Worm (Caenorhabditis elegans): ENCODE data around the gene unc-130.

The unc-130 gene

ce11 chrII:11281666-11282065 lies at the start of gene unc-130:
unc-130 (plus strand) TSS chrII:11281966.
- TF ChIP-seq dao-5 (tag; optimal IDR thresholded peaks at IDR 0.05) (no peak), him-1 (tag; optimal IDR thresholded peaks at IDR 0.05) (no peak), W03F9.2 (tag; optimal IDR thresholded peaks at IDR 0.05) (no peak)

- TF ChIP-seq him-1 (tag; optimal IDR thresholded peaks at IDR 0.05) (no peak), dao-5 (tag; optimal IDR thresholded peaks at IDR 0.05) (no peak), W03F9.2 (tag; optimal IDR thresholded peaks at IDR 0.05) (no peak)
Measured at ce11 chrII:11234751-11235150, 47.0 kb upstream of the unc-130 start, which contains the start of gene cox-15. cox-15 (minus strand) TSS chrII:11234952.

ce11 chrII:11236274-11236673 lies 45.5 kb upstream of the unc-130 start, which contains the start of gene cchl-1:
cchl-1 (minus strand) TSS chrII:11236387.
- TF ChIP-seq dao-5 (tag; optimal IDR thresholded peaks at IDR 0.05) (no peak), him-1 (tag; optimal IDR thresholded peaks at IDR 0.05) (no peak), W03F9.2 (tag; optimal IDR thresholded peaks at IDR 0.05) (no peak)

ce11 chrII:11237099-11237498 lies 44.7 kb upstream of the unc-130 start, which contains the start of gene fndc-1:
fndc-1 (minus strand) TSS chrII:11237325.
- TF ChIP-seq him-1 (tag; optimal IDR thresholded peaks at IDR 0.05), result no peak
- TF ChIP-seq W03F9.2 (tag; optimal IDR thresholded peaks at IDR 0.05), result no peak
- no peak for TF ChIP-seq dao-5 (tag; optimal IDR thresholded peaks at IDR 0.05)

- TF ChIP-seq dao-5 (tag; optimal IDR thresholded peaks at IDR 0.05) (no peak), W03F9.2 (tag; optimal IDR thresholded peaks at IDR 0.05) (peak; percentile 95)
Measured at ce11 chrII:11238869-11239647, 42.7 kb upstream of the unc-130 start, which contains the start of the genes rpn-9 and T06D8.9. rpn-9 (minus strand) TSS chrII:11238919. T06D8.9 (plus strand) TSS chrII:11239597.

ce11 chrII:11240214-11240613 lies 41.6 kb upstream of the unc-130 start:
- TF ChIP-seq him-1 (tag; optimal IDR thresholded peaks at IDR 0.05), result no peak

DNA sequence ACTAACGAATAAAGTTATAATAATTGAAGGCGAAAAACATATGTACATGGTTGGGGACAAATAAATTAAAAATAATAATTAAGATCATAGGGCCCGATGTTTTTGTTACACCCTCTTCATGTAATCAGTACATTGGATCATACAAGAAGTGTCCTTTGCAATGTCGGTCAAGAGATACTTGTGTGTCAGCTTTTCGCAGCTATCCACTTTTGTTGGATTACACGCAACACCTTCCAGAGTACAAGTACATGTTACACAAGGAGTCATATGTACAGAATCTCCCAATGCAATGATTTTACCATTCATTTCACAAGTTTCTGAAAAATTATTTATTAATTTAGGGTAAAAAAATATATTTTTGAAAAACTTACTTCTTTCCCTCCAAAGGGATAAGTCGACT lies 40.8 kb upstream of the unc-130 start:
- TF ChIP-seq W03F9.2 (tag; optimal IDR thresholded peaks at IDR 0.05) (no peak), him-1 (tag; optimal IDR thresholded peaks at IDR 0.05) (no peak), dao-5 (tag; optimal IDR thresholded peaks at IDR 0.05) (no peak)

DNA sequence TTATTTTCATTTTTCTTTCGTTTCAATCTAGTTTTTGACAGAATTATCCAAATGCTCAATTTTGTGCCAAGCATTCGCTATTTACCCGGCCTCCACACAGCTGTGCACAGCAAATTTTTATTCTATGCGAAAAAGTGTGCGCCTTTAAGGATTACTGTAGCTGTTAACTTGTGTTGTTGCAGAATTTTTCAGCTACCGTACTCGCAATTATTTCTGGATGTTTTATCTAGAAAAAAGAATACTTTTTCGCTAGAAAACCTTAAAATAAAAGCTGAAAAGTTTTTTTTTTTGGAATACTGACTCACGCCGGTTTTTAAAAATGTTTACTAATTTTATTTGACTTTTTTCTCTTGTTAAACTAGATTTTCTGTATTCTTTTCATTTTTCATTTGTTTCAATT lies 40.3 kb upstream of the unc-130 start:
- TF ChIP-seq him-1 (tag; optimal IDR thresholded peaks at IDR 0.05) (no peak), dao-5 (tag; optimal IDR thresholded peaks at IDR 0.05) (no peak), W03F9.2 (tag; optimal IDR thresholded peaks at IDR 0.05) (no peak)

ce11 chrII:11242918-11243317 lies 38.8 kb upstream of the unc-130 start:
- TF ChIP-seq dao-5 (tag; optimal IDR thresholded peaks at IDR 0.05) (no peak), W03F9.2 (tag; optimal IDR thresholded peaks at IDR 0.05) (no peak), him-1 (tag; optimal IDR thresholded peaks at IDR 0.05) (no peak)

DNA sequence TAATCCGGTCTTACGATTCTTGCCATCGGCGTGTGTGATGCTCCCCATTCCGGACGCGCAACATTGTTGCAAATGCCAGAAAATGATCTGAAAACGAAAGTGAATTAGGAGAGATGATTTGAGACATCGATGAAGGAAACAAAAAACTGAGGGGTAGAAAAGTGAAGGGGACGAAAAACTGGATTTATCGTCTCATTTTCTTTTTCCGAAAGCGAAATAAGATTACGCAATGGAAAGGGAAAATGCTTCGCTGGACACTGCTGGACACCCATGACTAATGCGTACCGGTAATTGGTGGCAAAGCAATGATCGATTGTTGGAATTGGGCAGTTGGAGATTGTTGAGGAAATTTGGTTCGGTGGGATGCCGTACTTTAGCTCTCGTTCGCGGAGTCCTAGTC lies 35.3 kb upstream of the unc-130 start:
- no peak for TF ChIP-seq him-1 (tag; optimal IDR thresholded peaks at IDR 0.05)
- no peak for TF ChIP-seq W03F9.2 (tag; optimal IDR thresholded peaks at IDR 0.05)
- no peak for TF ChIP-seq dao-5 (tag; optimal IDR thresholded peaks at IDR 0.05)

DNA sequence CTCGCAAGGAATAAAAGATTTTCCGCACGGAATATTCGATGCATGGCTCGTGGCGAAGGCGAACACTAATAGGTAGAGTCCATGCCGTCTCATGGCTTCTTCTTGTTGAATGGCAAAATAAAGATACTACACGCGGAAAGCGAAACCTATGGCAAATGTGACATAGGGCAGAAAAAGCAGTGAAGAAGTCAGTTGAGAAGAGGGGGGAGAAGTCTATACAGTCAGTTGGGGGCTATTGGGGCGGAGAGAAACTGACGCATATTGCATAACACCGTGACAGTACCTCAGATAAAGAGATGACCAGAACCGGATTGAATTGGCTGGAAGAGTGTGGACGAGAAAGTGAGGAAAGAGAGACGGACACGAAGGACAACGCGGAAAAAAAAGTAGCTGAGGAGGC lies 34.4 kb upstream of the unc-130 start, which contains the start of gene T06D8.10:
TSS of gene T06D8.10 (minus strand) at position 101 of the 400 bp plus-strand sequence.
- no peak for TF ChIP-seq dao-5 (tag; optimal IDR thresholded peaks at IDR 0.05)
- TF ChIP-seq W03F9.2 (tag; optimal IDR thresholded peaks at IDR 0.05), result no peak
- no peak for TF ChIP-seq him-1 (tag; optimal IDR thresholded peaks at IDR 0.05)

DNA sequence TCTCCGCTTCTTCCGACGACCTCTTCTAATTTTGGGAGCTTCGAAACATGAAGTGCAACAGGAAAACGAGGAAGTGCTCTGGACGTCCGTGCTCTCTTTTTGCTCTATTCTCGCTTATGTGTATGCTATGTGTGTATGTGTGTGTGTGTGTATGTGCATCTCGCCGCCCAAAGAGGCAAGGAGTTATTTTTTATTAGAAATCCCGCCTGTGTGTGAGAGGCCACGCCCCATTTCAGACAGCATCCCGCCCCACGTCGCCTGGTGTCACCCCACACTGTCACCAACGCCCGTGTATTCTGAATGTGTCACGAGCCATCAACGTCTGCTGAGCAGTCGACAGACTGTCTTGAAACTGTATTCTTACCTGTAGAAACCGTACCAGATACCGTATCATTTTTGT lies 26.2 kb upstream of the unc-130 start, which contains the start of gene T05B9.2:
TSS of gene T05B9.2 (plus strand) at position 301 of the 400 bp plus-strand sequence.
- TF ChIP-seq dao-5 (tag; optimal IDR thresholded peaks at IDR 0.05) (no peak), W03F9.2 (tag; optimal IDR thresholded peaks at IDR 0.05) (no peak), him-1 (tag; optimal IDR thresholded peaks at IDR 0.05) (no peak)

DNA sequence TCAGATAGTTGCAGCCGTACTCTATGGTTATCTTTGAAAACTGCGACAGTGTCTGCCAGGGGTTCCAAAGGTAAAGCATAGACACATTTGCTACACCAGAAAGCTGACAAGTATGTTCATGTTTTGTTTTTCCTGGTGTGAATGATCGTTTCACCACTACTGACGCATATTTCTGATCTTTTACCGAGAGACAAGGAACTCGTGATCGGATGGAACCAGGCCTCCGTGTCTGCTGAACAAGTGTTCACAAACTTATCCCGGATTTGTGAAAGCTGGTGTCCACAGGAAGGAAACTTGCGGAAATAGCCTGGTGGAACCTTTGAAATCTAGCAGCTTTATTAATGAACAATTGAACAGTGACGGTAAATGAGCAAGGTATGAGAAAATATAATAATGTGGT lies 22.0 kb upstream of the unc-130 start:
- TF ChIP-seq dao-5 (tag; optimal IDR thresholded peaks at IDR 0.05) (no peak), him-1 (tag; optimal IDR thresholded peaks at IDR 0.05) (no peak), W03F9.2 (tag; optimal IDR thresholded peaks at IDR 0.05) (no peak)

DNA sequence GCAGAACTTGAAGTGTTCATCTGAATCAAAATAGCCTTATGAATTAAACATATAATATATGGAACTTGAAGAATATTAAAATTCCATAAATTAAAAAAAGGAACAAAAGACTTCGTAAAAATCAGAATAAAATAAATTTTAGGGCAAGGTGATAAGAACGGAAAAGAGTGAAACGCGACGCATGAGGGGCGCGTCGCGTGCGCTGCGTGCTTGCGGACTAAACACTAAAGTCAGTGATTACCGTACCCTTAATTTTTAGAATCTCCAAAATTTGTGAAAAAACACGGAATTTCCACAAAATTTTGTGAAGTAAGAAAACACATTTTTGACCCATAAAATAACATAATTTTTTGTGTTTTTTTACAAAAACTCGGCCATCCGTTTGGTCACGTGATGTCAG lies 20.6 kb upstream of the unc-130 start, which contains the start of gene T05B9.1:
TSS of gene T05B9.1 (minus strand) at position 20 of the 400 bp plus-strand sequence.
- TF ChIP-seq W03F9.2 (tag; optimal IDR thresholded peaks at IDR 0.05), result no peak
- no peak for TF ChIP-seq him-1 (tag; optimal IDR thresholded peaks at IDR 0.05)
- TF ChIP-seq dao-5 (tag; optimal IDR thresholded peaks at IDR 0.05), result no peak
